Worm (Caenorhabditis elegans) whole organism, L4/young adult: ENCODE measurements around the gene H24K24.2.

ENCODE experiments used
- W03F9.2 ChIP-seq: fragments of 150-350 bp; optimal IDR thresholded peaks from 2 replicates; lab custom pipeline; 2014; ENCODE audit warnings: missing biosample characterization, missing genetic modification characterization
- dao-5 ChIP-seq: sonication (generic microtip); optimal IDR thresholded peaks from 2 replicates; lab custom pipeline; 2016; ENCODE audit warnings: missing genotype, missing genetic modification characterization, moderate library complexity, missing compliant biosample characterization
- him-1 ChIP-seq: sonication (generic microtip); optimal IDR thresholded peaks from 2 replicates; lab custom pipeline; 2016; ENCODE audit warnings: missing genotype, missing genetic modification reagents, missing genetic modification characterization, missing compliant biosample characterization

ce11 chrV:889216-889615 lies 28.4 kb upstream of the H24K24.2 start, which contains the start of gene T02B11.6:
- no peak for TF ChIP-seq dao-5 (tag; lab: Kevin White, UChicago)
- TF ChIP-seq W03F9.2 (tag; lab: Kevin White, UChicago), result no peak
- TF ChIP-seq him-1 (tag; lab: Kevin White, UChicago), result no peak
